Worm (Caenorhabditis elegans): ENCODE data around the gene C18A3.7.

- TF ChIP-seq nhr-76 (tag; optimal IDR thresholded peaks at IDR 0.05), result no peak
- TF ChIP-seq snu-23 (GFP tag; optimal IDR thresholded peaks at IDR 0.05), result no peak
- no peak for TF ChIP-seq lsy-2 (tag; optimal IDR thresholded peaks at IDR 0.05)
- no peak for TF ChIP-seq unc-130 (tag; optimal IDR thresholded peaks at IDR 0.05)
- no peak for TF ChIP-seq aly-2 (tag; optimal IDR thresholded peaks at IDR 0.05)
- TF ChIP-seq fos-1 (tag; optimal IDR thresholded peaks at IDR 0.05), result no peak
- no peak for TF ChIP-seq irx-1 (tag; optimal IDR thresholded peaks at IDR 0.05)
- TF ChIP-seq hlh-4 (tag; optimal IDR thresholded peaks at IDR 0.05), result no peak
- no peak for TF ChIP-seq nhr-237 (tag; optimal IDR thresholded peaks at IDR 0.05)
- TF ChIP-seq mab-9 (GFP tag; IDR thresholded peaks at IDR 0.05), result no peak
Observed at ce11 chrII:5765318-5765717, 35.1 kb upstream of the C18A3.7 start, which contains the start of gene ifb-1.
